Worm (Caenorhabditis elegans) whole organism, L3 larva: ENCODE results near the gene F22B7.9.

Source experiments
- ZK546.5 ChIP-seq: sonication (generic microtip); optimal IDR thresholded peaks from 2 replicates; lab custom pipeline; 2017; ENCODE audit warnings: missing biosample characterization, missing genetic modification characterization
- aly-2 ChIP-seq: fragments of 150-350 bp; optimal IDR thresholded peaks from 2 replicates; lab custom pipeline; 2014; ENCODE audit warnings: missing biosample characterization, missing genetic modification characterization
- ceh-28 ChIP-seq: fragments of 150-350 bp; optimal IDR thresholded peaks from 2 replicates; lab custom pipeline; 2014; ENCODE audit warnings: missing biosample characterization, missing genetic modification reagents, missing genetic modification characterization
- ceh-82 ChIP-seq: fragments of 150-350 bp; optimal IDR thresholded peaks from 2 replicates; lab custom pipeline; 2014; ENCODE audit warnings: missing biosample characterization, missing genetic modification characterization
- ceh-9 ChIP-seq: sonication (generic microtip); optimal IDR thresholded peaks from 2 replicates; lab custom pipeline; 2018; ENCODE audit warnings: missing biosample characterization, missing genetic modification characterization
- daf-12 ChIP-seq: fragments of 150-350 bp; optimal IDR thresholded peaks from 2 replicates; lab custom pipeline; 2014; ENCODE audit warnings: missing biosample characterization, missing genetic modification reagents, missing genetic modification characterization
- egl-27 ChIP-seq: sonication (generic microtip); optimal IDR thresholded peaks from 4 replicates; lab custom pipeline; 2017; ENCODE audit warnings: missing biosample characterization, missing genetic modification reagents, missing genetic modification characterization
- egl-5 ChIP-seq: fragments of 150-350 bp; optimal IDR thresholded peaks from 2 replicates; lab custom pipeline; 2017; ENCODE audit warnings: missing biosample characterization, missing genetic modification reagents, missing genetic modification characterization, inconsistent platforms
- elt-3 ChIP-seq, 3 experiments: fragments of 150-350 bp in 1 of 3; sonication (generic microtip) in 2 of 3; optimal IDR thresholded peaks; 2 replicates in 2 of 3; 4 replicates in 1 of 3; lab custom pipeline; 2014 to 2017; ENCODE audit warnings: missing biosample characterization in 3 of 3, missing genetic modification characterization in 3 of 3
- eor-1 ChIP-seq, 2 experiments: fragments of 150-350 bp; optimal IDR thresholded peaks; 2 replicates each; lab custom pipeline; 2014 to 2018; ENCODE audit warnings: missing biosample characterization in 2 of 2, missing genetic modification characterization in 2 of 2
- fkh-10 ChIP-seq: sonication (generic microtip); optimal IDR thresholded peaks from 2 replicates; lab custom pipeline; 2017; ENCODE audit warnings: missing biosample characterization, missing genetic modification reagents, missing genetic modification characterization
- fkh-2 ChIP-seq: fragments of 150-350 bp; optimal IDR thresholded peaks from 2 replicates; lab custom pipeline; 2014; ENCODE audit warnings: missing biosample characterization, missing genetic modification reagents, missing genetic modification characterization
- hmg-11 ChIP-seq: sonication (generic microtip); optimal IDR thresholded peaks from 2 replicates; lab custom pipeline; 2016; ENCODE audit warnings: missing genetic modification characterization, missing compliant biosample characterization
- lin-15B ChIP-seq: fragments of 150-350 bp; optimal IDR thresholded peaks from 2 replicates; lab custom pipeline; 2014; ENCODE audit warnings: missing biosample characterization, missing genetic modification characterization
- mml-1 ChIP-seq: fragments of 150-350 bp; sonication (generic microtip); optimal IDR thresholded peaks from 3 replicates; lab custom pipeline; 2014; ENCODE audit warnings: missing biosample characterization, missing genetic modification characterization
- nfya-1 ChIP-seq: sonication (generic microtip); optimal IDR thresholded peaks from 2 replicates; lab custom pipeline; 2017; ENCODE audit warnings: missing genetic modification characterization, mild to moderate bottlenecking, missing compliant biosample characterization, antibody characterized with exemption, moderate library complexity; ENCODE audit not compliant: insufficient read depth
- nhr-11 ChIP-seq: fragments of 150-350 bp; optimal IDR thresholded peaks from 2 replicates; lab custom pipeline; 2014; ENCODE audit warnings: missing biosample characterization, missing genetic modification characterization
- nhr-23 ChIP-seq: fragments of 150-350 bp; optimal IDR thresholded peaks from 2 replicates; lab custom pipeline; 2014; ENCODE audit warnings: missing biosample characterization, missing genetic modification reagents, missing genetic modification characterization
- nhr-237 ChIP-seq: fragments of 150-350 bp; optimal IDR thresholded peaks from 2 replicates; lab custom pipeline; 2014; ENCODE audit warnings: missing biosample characterization, missing genetic modification characterization
- nhr-43 ChIP-seq: sonication (generic microtip); optimal IDR thresholded peaks from 2 replicates; lab custom pipeline; 2016; ENCODE audit warnings: mild to moderate bottlenecking, missing genetic modification characterization, missing compliant biosample characterization; ENCODE audit not compliant: poor library complexity, severe bottlenecking
- nhr-67 ChIP-seq: fragments of 150-350 bp; optimal IDR thresholded peaks from 2 replicates; lab custom pipeline; 2014; ENCODE audit warnings: missing biosample characterization, missing genetic modification characterization
- pha-4 ChIP-seq: fragments of 150-350 bp; optimal IDR thresholded peaks from 2 replicates; lab custom pipeline; 2014; ENCODE audit warnings: missing biosample characterization, missing genetic modification reagents, missing genetic modification characterization
- pqm-1 ChIP-seq: fragments of 150-350 bp; optimal IDR thresholded peaks from 2 replicates; lab custom pipeline; 2017; ENCODE audit warnings: missing biosample characterization, missing genetic modification characterization, inconsistent platforms
- skn-1 ChIP-seq: fragments of 150-350 bp; optimal IDR thresholded peaks from 2 replicates; lab custom pipeline; 2014; ENCODE audit warnings: missing biosample characterization, missing genetic modification characterization
- snpc-4 ChIP-seq: fragments of 150-350 bp; optimal IDR thresholded peaks from 2 replicates; lab custom pipeline; 2014; ENCODE audit warnings: missing biosample characterization, missing genetic modification characterization
- tbx-2 ChIP-seq: sonication (generic microtip); optimal IDR thresholded peaks from 2 replicates; lab custom pipeline; 2016; ENCODE audit warnings: mild to moderate bottlenecking, missing genetic modification characterization, missing compliant biosample characterization
- unc-62 ChIP-seq: fragments of 150-350 bp; sonication (generic microtip); optimal IDR thresholded peaks from 4 replicates; lab custom pipeline; 2014; ENCODE audit warnings: missing biosample characterization, missing genetic modification reagents, missing genetic modification characterization
- zag-1 ChIP-seq: fragments of 150-350 bp; optimal IDR thresholded peaks from 2 replicates; lab custom pipeline; 2014; ENCODE audit warnings: missing biosample characterization, missing genetic modification characterization
- ztf-11 ChIP-seq: fragments of 150-350 bp; optimal IDR thresholded peaks from 2 replicates; lab custom pipeline; 2014; ENCODE audit warnings: missing biosample characterization, missing genetic modification characterization
- ztf-4 ChIP-seq: fragments of 150-350 bp; optimal IDR thresholded peaks from 2 replicates; lab custom pipeline; 2014; ENCODE audit warnings: missing biosample characterization, missing genetic modification characterization

F22B7.9 gene

DNA sequence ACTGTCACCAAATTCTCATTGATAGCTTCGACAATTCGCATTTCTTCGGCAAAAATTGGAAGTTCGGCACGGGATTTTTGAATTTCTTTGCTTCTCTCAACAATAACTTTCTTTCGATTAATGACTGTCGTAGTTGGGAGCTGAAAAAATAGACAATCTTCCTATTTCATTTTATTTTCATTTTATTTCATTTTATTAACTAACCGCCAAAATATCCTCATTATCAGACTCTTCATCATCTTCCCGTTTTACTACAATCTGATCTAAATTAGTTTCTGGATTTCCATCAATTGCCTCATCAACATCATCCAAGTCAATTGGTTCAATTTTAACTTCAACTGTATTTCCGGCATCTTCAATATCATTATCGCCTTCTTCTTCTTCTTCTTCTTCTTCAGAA, 40.2 kb downstream of the F22B7.9 start:
- TF ChIP-seq nfya-1: no peak
- TF ChIP-seq nhr-23 (tag; lab: Kevin White, UChicago): no peak
- no peak for TF ChIP-seq nhr-43 (tag; lab: Kevin White, UChicago)
- no peak for TF ChIP-seq egl-27 (tag; lab: Kevin White, UChicago)
- no peak for TF ChIP-seq daf-12

DNA sequence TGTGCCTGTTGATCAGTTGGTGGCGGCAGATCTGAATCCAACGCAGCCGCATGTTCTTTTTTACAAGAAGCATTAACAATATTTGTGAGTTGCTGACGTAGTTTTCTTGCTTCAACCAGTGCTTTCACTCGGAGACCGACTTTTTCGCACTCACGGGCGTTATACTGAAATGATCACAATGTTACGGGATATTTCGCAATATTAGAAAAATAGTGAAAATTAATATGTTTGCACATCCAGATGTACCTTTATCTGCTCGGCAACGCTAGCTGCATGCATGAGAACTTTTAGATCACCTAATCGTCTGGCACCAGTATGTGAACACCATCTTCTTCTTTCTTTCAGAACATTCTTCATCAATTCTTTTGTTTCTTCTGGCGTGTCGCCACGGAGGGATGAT, 42.4 kb downstream of the F22B7.9 start:
- TF ChIP-seq tbx-2 (tag; lab: Kevin White, UChicago) (no peak), egl-27 (tag; lab: Kevin White, UChicago) (no peak), nhr-11 (no peak), skn-1 (tag; lab: Kevin White, UChicago) (no peak), ceh-9 (tag; lab: Kevin White, UChicago) (no peak), nfya-1 (no peak), fkh-2 (no peak), snpc-4 (tag; lab: Kevin White, UChicago) (no peak), egl-5 (tag; lab: Kevin White, UChicago) (no peak), nhr-237 (no peak), pqm-1 (no peak), nhr-67 (tag; lab: Kevin White, UChicago) (no peak), aly-2 (tag; lab: Kevin White, UChicago) (no peak), eor-1 (tag; optimal IDR thresholded peaks at IDR 0.05; lab: Kevin White, UChicago) (no peak), lin-15B (no peak), ztf-11 (tag; lab: Kevin White, UChicago) (no peak)

DNA sequence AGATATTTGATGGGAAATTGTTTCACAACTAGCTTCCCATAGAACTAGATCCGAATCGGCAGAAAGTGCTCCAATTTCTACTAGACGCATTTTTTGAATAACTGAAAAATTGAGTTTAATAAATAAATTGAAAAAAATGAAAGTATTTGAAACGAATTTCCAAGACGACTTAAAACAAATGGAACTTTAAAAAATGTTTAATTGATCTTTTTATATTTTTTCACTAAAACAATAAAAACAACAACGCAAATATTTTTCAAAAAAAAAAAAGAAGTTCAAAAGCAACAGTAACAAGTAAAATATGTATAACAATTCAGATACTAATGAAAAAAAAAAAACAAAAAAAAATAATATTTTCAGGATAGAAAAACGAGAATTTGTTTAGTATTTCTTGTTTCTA, 44.0 kb downstream of the F22B7.9 start, which contains the start of gene C06E1.9:
TSS of gene C06E1.9 (minus strand) at position 101 of the 400 bp plus-strand sequence.
- TF ChIP-seq fkh-10 (GFP tag; lab: Kevin White, UChicago) (no peak), ztf-4 (no peak), nhr-237 (no peak), ZK546.5 (no peak), pha-4 (tag; lab: Kevin White, UChicago) (no peak), zag-1 (no peak), ceh-82 (no peak), daf-12 (no peak), unc-62 (GFP tag; lab: Kevin White, UChicago) (no peak), ceh-9 (tag; lab: Kevin White, UChicago) (no peak), mml-1 (tag; lab: Kevin White, UChicago) (no peak), ceh-28 (tag; lab: Kevin White, UChicago) (no peak)

DNA sequence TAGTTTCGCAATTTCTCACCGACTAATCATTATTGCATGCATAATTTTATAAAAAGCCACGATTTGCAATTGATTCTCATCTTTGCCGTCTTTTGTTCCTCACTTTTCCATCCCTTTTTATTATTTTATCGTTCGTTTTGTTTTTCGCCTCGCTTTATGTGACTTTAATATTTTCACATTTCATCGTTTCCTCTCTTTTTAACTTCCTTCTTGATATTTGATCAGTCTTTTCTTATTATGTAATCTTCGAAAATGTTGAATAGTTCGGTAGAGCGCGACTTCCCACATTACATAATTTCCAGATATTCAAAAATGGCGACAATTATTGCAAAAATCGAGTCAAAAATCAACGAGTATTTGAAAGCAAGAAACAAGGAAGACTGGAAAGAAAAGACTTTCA, 48.2 kb downstream of the F22B7.9 start, which contains the start of gene C06E1.1:
TSS of gene C06E1.1 (plus strand) at position 301 of the 400 bp plus-strand sequence.
- no peak for TF ChIP-seq ceh-28 (tag; lab: Kevin White, UChicago)
- no peak for TF ChIP-seq zag-1
- no peak for TF ChIP-seq elt-3 (tag; optimal IDR thresholded peaks at IDR 0.05; lab: Kevin White, UChicago)
- no peak for TF ChIP-seq nhr-23 (tag; lab: Kevin White, UChicago)
- TF ChIP-seq hmg-11 (tag; lab: Kevin White, UChicago): no peak
- no peak for TF ChIP-seq eor-1 (tag; optimal IDR thresholded peaks at IDR 0.05; lab: Kevin White, UChicago)
- no peak for TF ChIP-seq pha-4 (tag; lab: Kevin White, UChicago)
- no peak for TF ChIP-seq ceh-9 (tag; lab: Kevin White, UChicago)
